Fruit fly (Drosophila melanogaster): Measurements from ENCODE around the gene CG5653.
A peak's percentile ranks its signal among the peaks of the same experiment; 100 is the strongest.

The CG5653 gene

DNA sequence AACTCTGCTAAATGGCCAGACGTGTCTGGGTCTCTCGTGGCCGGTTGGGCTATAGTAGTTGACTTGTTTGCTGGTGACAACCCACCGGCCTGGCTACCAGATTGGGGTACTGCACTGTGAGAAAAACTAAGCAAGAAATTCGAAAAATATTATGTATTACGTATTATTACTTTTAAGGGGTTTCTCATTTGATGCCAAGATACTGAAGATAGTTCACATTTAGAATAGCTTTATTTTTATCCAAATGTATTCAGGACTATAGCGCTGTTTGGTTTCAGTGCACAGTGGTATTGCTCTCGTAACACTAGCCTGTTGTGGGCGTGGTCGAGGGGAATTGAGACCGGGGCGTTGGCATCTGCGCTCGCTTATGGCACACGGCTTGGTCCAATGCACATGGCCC is 45.5 kb downstream of the CG5653 start (continued):
- TF ChIP-seq Met (GFP tag; optimal IDR thresholded peaks at IDR 0.05) (peak; percentile 16), Eip78C (GFP tag) (peak; percentile 93), CG34406 (GFP tag; optimal IDR thresholded peaks at IDR 0.05) (peak; percentile 43), Eip75B (GFP tag; optimal IDR thresholded peaks at IDR 0.05) (peak; percentile 70), CG16779 (tag; optimal IDR thresholded peaks at IDR 0.05) (peak; percentile 55), CG11294 (GFP tag; IDR thresholded peaks at IDR 0.05) (peak; percentile 71; the same call in 1 of the 2 replicates), salr (GFP tag; optimal IDR thresholded peaks at IDR 0.05) (peak; percentile 28 to 66), svp (GFP tag) (no peak)

DNA sequence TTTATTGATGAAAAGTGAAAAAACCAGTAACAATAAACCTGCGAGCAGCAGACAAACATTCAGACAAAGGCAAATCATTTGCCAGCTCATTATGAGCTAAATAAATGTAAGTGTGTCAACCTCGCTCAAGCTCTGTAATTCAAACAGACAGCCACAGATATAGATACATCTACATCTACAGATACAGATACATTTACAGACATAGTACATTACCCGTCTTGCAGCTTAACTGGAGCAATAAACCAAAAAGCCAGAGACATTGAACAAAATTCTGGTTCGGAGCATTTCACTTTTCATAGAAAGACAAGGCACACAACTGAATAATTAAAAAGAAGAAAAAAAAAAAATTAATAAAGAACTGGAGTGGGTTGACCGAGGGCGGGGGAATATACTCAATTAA is 46.5 kb downstream of the CG5653 start:
- no peak for TF ChIP-seq Hr39 (GFP tag; optimal IDR thresholded peaks at IDR 0.05)
- no peak for TF ChIP-seq Smox (GFP tag; optimal IDR thresholded peaks at IDR 0.05)
- TF ChIP-seq dsx (GFP tag; optimal IDR thresholded peaks at IDR 0.05; ENCODE audit: poor library complexity, severe bottlenecking), result no peak
- no peak for TF ChIP-seq CG3032 (tag; optimal IDR thresholded peaks at IDR 0.05)
- no peak for TF ChIP-seq Eip75B (GFP tag; optimal IDR thresholded peaks at IDR 0.05)
- no peak for TF ChIP-seq Lpt (GFP tag; optimal IDR thresholded peaks at IDR 0.05)
- no peak for TF ChIP-seq CG10631 (GFP tag; optimal IDR thresholded peaks at IDR 0.05)
- no peak for TF ChIP-seq Hr38 (GFP tag; optimal IDR thresholded peaks at IDR 0.05)
- TF ChIP-seq Eip78C (GFP tag), result no peak
- TF ChIP-seq CG1621 (tag; optimal IDR thresholded peaks at IDR 0.05), result no peak
- no peak for TF ChIP-seq Hr4 (GFP tag; optimal IDR thresholded peaks at IDR 0.05)
- TF ChIP-seq CG11294 (GFP tag; IDR thresholded peaks at IDR 0.05), result no peak
- no peak for TF ChIP-seq CG8632 (GFP tag; optimal IDR thresholded peaks at IDR 0.05)

All from whole organism, prepupa.